Fruit fly (Drosophila melanogaster) whole organism: ENCODE measurements around the gene drpr.

ENCODE experiments used
- CG8478 ChIP-seq: fragments of >200 bp; optimal IDR thresholded peaks from 2 replicates; lab custom pipeline; 2018; ENCODE audit warnings: inconsistent platforms
- Dll ChIP-seq: fragments of >200 bp; optimal IDR thresholded peaks from 2 replicates; lab custom pipeline; 2017
- EcR ChIP-seq, 2 experiments: fragments of >200 bp; optimal IDR thresholded peaks; 2 replicates each; lab custom pipeline; 2017; ENCODE audit warnings: missing biosample characterization in 2 of 2, missing genetic modification characterization in 2 of 2, missing genetic modification reagents in 2 of 2
- pan ChIP-seq: fragments of >200 bp; optimal IDR thresholded peaks from 2 replicates; lab custom pipeline; 2017
- psq ChIP-seq: fragments of >200 bp; optimal IDR thresholded peaks from 2 replicates; lab custom pipeline; 2017
- usp ChIP-seq: fragments of >200 bp; optimal IDR thresholded peaks from 2 replicates; lab custom pipeline; 2017; ENCODE audit warnings: missing biosample characterization, missing genetic modification characterization, mixed read lengths

dm6 chr3L:1746338-1747199 is 15.7 kb upstream of the drpr start, which contains the start of gene CG13921:
- TF ChIP-seq usp (no peak), psq (lab: Kevin White, UChicago) (no peak), CG8478 (lab: Kevin White, UChicago) (no peak), Dll (lab: Kevin White, UChicago) (no peak), EcR (GFP tag; optimal IDR thresholded peaks at IDR 0.05; lab: Kevin White, UChicago) (no peak), pan (lab: Kevin White, UChicago) (no peak)
